Fruit fly (Drosophila melanogaster) whole organism, embryonic: ENCODE measurements around the gene Tlk.

Experiments used
- B-H1 ChIP-seq: fragments of 200-800 bp; sonication (Bioruptor generic); IDR thresholded peaks from 3 replicates; pipeline ENCODE4 v1.3.6; 2022; ENCODE audit warnings: missing biosample characterization, missing genetic modification characterization
- Bdp1 ChIP-seq: fragments of 200-800 bp; sonication (Bioruptor generic); optimal IDR thresholded peaks from 3 replicates; lab custom pipeline; 2016; ENCODE audit warnings: missing biosample characterization, missing genetic modification characterization
- CG11504 ChIP-seq: fragments of 200-800 bp; sonication (Bioruptor generic); optimal IDR thresholded peaks from 3 replicates; lab custom pipeline; 2019; ENCODE audit warnings: missing biosample characterization, mild to moderate bottlenecking, missing genetic modification characterization, moderate library complexity
- CG11695 ChIP-seq: fragments of 200-800 bp; sonication (Bioruptor generic); IDR thresholded peaks from 3 replicates; pipeline ENCODE4 v1.3.6; 2022; ENCODE audit warnings: missing biosample characterization, missing genetic modification characterization
- CG13123 ChIP-seq: fragments of 200-800 bp; sonication (Bioruptor generic); optimal IDR thresholded peaks from 2 replicates; lab custom pipeline; 2016; ENCODE audit warnings: missing biosample characterization, missing genetic modification characterization
- CG13424 ChIP-seq: fragments of 200-800 bp; sonication (Bioruptor generic); optimal IDR thresholded peaks from 2 replicates; lab custom pipeline; 2019; ENCODE audit warnings: missing biosample characterization, mild to moderate bottlenecking, missing genetic modification characterization, moderate library complexity
- CG15011 ChIP-seq: fragments of 200-800 bp; sonication (Bioruptor generic); optimal IDR thresholded peaks from 3 replicates; lab custom pipeline; 2018; ENCODE audit warnings: missing biosample characterization, mild to moderate bottlenecking, missing genetic modification characterization
- CG16779 ChIP-seq: fragments of 200-800 bp; sonication (Bioruptor generic); IDR thresholded peaks from 2 replicates; pipeline ENCODE4 v1.3.6; 2022; ENCODE audit warnings: missing biosample characterization, missing genetic modification characterization
- CG2875 ChIP-seq: fragments of 200-800 bp; sonication (Bioruptor generic); optimal IDR thresholded peaks from 2 replicates; lab custom pipeline; 2017; ENCODE audit warnings: missing biosample characterization, mild to moderate bottlenecking, missing genetic modification characterization, missing genetic modification reagents
- CG3065 ChIP-seq: fragments of 200-800 bp; sonication (Bioruptor generic); optimal IDR thresholded peaks from 2 replicates; lab custom pipeline; 2016; ENCODE audit warnings: missing biosample characterization, missing genetic modification characterization
- CG31388 ChIP-seq: fragments of 200-800 bp; sonication (Bioruptor generic); optimal IDR thresholded peaks from 2 replicates; lab custom pipeline; 2016; ENCODE audit warnings: missing biosample characterization, missing genetic modification characterization
- CG32532 ChIP-seq: fragments of 200-800 bp; sonication (Bioruptor generic); IDR thresholded peaks from 2 replicates; pipeline ENCODE4 v1.3.6; 2022; ENCODE audit warnings: missing biosample characterization, missing genetic modification characterization
- CG34224 ChIP-seq: fragments of 200-800 bp; sonication (Bioruptor generic); IDR thresholded peaks from 3 replicates; pipeline ENCODE4 v1.3.6; 2022; ENCODE audit warnings: missing biosample characterization, missing genetic modification characterization; ENCODE audit not compliant: partially characterized antibody
- CG34376 ChIP-seq: fragments of 200-800 bp; sonication (Bioruptor generic); optimal IDR thresholded peaks from 2 replicates; lab custom pipeline; 2018; ENCODE audit warnings: missing biosample characterization, mild to moderate bottlenecking, missing genetic modification characterization
- CG34422 ChIP-seq: fragments of 200-800 bp; sonication (Bioruptor generic); IDR thresholded peaks from 3 replicates; pipeline ENCODE4 v1.3.6; 2022; ENCODE audit warnings: missing biosample characterization, missing genetic modification characterization
- CG3838 ChIP-seq: fragments of 200-800 bp; sonication (Bioruptor generic); optimal IDR thresholded peaks from 3 replicates; lab custom pipeline; 2016; ENCODE audit warnings: missing biosample characterization, missing genetic modification characterization
- CG4707 ChIP-seq: fragments of 200-800 bp; sonication (Bioruptor generic); optimal IDR thresholded peaks from 2 replicates; lab custom pipeline; 2018; ENCODE audit warnings: missing biosample characterization, mild to moderate bottlenecking, missing genetic modification characterization, moderate library complexity
- CG5245 ChIP-seq: fragments of 200-800 bp; sonication (Bioruptor generic); optimal IDR thresholded peaks from 3 replicates; lab custom pipeline; 2016; ENCODE audit warnings: missing biosample characterization, missing genetic modification characterization
- CG6175 ChIP-seq: fragments of 200-800 bp; sonication (Bioruptor generic); IDR thresholded peaks from 3 replicates; pipeline ENCODE4 v1.3.6; 2022; ENCODE audit warnings: missing biosample characterization, missing genetic modification characterization
- CG6689 ChIP-seq: fragments of 200-800 bp; sonication (Bioruptor generic); IDR thresholded peaks from 2 replicates; pipeline ENCODE4 v1.3.6; 2022; ENCODE audit warnings: missing biosample characterization, missing genetic modification characterization
- CrebB ChIP-seq: fragments of 200-800 bp; sonication (Bioruptor generic); optimal IDR thresholded peaks from 3 replicates; lab custom pipeline; 2018; ENCODE audit warnings: missing biosample characterization, mild to moderate bottlenecking, missing genetic modification characterization
- D19B ChIP-seq: fragments of 200-800 bp; sonication (Bioruptor generic); optimal IDR thresholded peaks from 2 replicates; lab custom pipeline; 2017; ENCODE audit warnings: missing biosample characterization, mild to moderate bottlenecking, missing genetic modification characterization
- Dfd ChIP-seq, 2 experiments: fragments of >200 bp; optimal IDR thresholded peaks; 2 replicates each; lab custom pipeline; 2017; ENCODE audit warnings: missing biosample characterization in 2 of 2, missing genetic modification characterization in 2 of 2
- Dll ChIP-seq: fragments of 200-800 bp; sonication (Bioruptor generic); IDR thresholded peaks from 4 replicates; pipeline ENCODE4 v1.3.6; 2022; ENCODE audit warnings: missing biosample characterization, missing genetic modification characterization; ENCODE audit not compliant: partially characterized antibody
- Dref ChIP-seq: fragments of 200-800 bp; sonication (Bioruptor generic); IDR thresholded peaks from 2 replicates; pipeline ENCODE4 v1.3.6; 2022; ENCODE audit warnings: missing biosample characterization, missing genetic modification characterization
- Fer1 ChIP-seq: fragments of 200-800 bp; sonication (Bioruptor generic); optimal IDR thresholded peaks from 2 replicates; lab custom pipeline; 2017; ENCODE audit warnings: missing biosample characterization, mild to moderate bottlenecking, missing genetic modification characterization
- Gsc ChIP-seq: fragments of 200-800 bp; sonication (Bioruptor generic); IDR thresholded peaks from 2 replicates; pipeline ENCODE4 v1.3.6; 2022; ENCODE audit warnings: missing biosample characterization, missing genetic modification characterization
- HHEX ChIP-seq: fragments of 200-800 bp; sonication (Bioruptor generic); optimal IDR thresholded peaks from 3 replicates; lab custom pipeline; 2017; ENCODE audit warnings: missing biosample characterization, mild to moderate bottlenecking, missing genetic modification characterization, missing genetic modification reagents
- Hey ChIP-seq: fragments of 200-800 bp; sonication (Bioruptor generic); optimal IDR thresholded peaks from 3 replicates; lab custom pipeline; 2018; ENCODE audit warnings: missing biosample characterization, mild to moderate bottlenecking, missing genetic modification characterization
- HmgZ ChIP-seq: fragments of 200-800 bp; sonication (Bioruptor generic); optimal IDR thresholded peaks from 2 replicates; lab custom pipeline; 2018; ENCODE audit warnings: missing biosample characterization, mild to moderate bottlenecking, missing genetic modification characterization
- Hr3 ChIP-seq: fragments of 200-800 bp; sonication (Bioruptor generic); optimal IDR thresholded peaks from 3 replicates; lab custom pipeline; 2016; ENCODE audit warnings: missing biosample characterization, missing genetic modification characterization
- Hsf ChIP-seq: fragments of 200-800 bp; sonication (Bioruptor generic); optimal IDR thresholded peaks from 3 replicates; lab custom pipeline; 2016; ENCODE audit warnings: missing biosample characterization, missing genetic modification characterization
- Lpt ChIP-seq: fragments of >200 bp; optimal IDR thresholded peaks from 2 replicates; lab custom pipeline; 2018; ENCODE audit warnings: missing biosample characterization, missing genetic modification characterization
- Nf-YA ChIP-seq: fragments of 200-800 bp; sonication (Bioruptor generic); IDR thresholded peaks from 2 replicates; pipeline ENCODE4 v1.3.6; 2022; ENCODE audit warnings: missing biosample characterization, missing genetic modification characterization
- Rfx ChIP-seq: fragments of 200-800 bp; sonication (Bioruptor generic); IDR thresholded peaks from 2 replicates; pipeline ENCODE4 v1.3.6; 2022; ENCODE audit warnings: missing biosample characterization, missing genetic modification characterization
- Sin3A ChIP-seq: fragments of >200 bp; optimal IDR thresholded peaks from 2 replicates; lab custom pipeline; 2018
- Sox100B ChIP-seq: fragments of 200-800 bp; sonication (Bioruptor generic); optimal IDR thresholded peaks from 3 replicates; lab custom pipeline; 2018; ENCODE audit warnings: missing biosample characterization, mild to moderate bottlenecking, missing genetic modification characterization
- abd-A ChIP-seq: fragments of 200-800 bp; sonication (Bioruptor generic); optimal IDR thresholded peaks from 3 replicates; lab custom pipeline; 2019; ENCODE audit warnings: missing biosample characterization, mild to moderate bottlenecking, missing genetic modification characterization, moderate library complexity
- ase ChIP-seq: fragments of 200-800 bp; sonication (Bioruptor generic); IDR thresholded peaks from 3 replicates; pipeline ENCODE4 v1.3.6; 2022; ENCODE audit warnings: missing biosample characterization, missing genetic modification characterization
- chif ChIP-seq, 2 experiments: fragments of 200-800 bp; sonication (Bioruptor generic); optimal IDR thresholded peaks; 3 replicates each; lab custom pipeline; 2016; ENCODE audit warnings: missing biosample characterization in 2 of 2, missing genetic modification characterization in 2 of 2
- crol ChIP-seq: fragments of 200-800 bp; sonication (Bioruptor generic); IDR thresholded peaks from 2 replicates; pipeline ENCODE4 v1.3.6; 2022; ENCODE audit warnings: missing biosample characterization, missing genetic modification characterization
- disco-r ChIP-seq: fragments of 200-800 bp; sonication (Bioruptor generic); optimal IDR thresholded peaks from 2 replicates; lab custom pipeline; 2016; ENCODE audit warnings: missing biosample characterization, missing genetic modification characterization
- dmrt11E ChIP-seq: fragments of 200-800 bp; sonication (Bioruptor generic); optimal IDR thresholded peaks from 3 replicates; lab custom pipeline; 2018; ENCODE audit warnings: missing biosample characterization, mild to moderate bottlenecking, missing genetic modification characterization, moderate library complexity
- dmrt99B ChIP-seq: fragments of 200-800 bp; sonication (Bioruptor generic); optimal IDR thresholded peaks from 2 replicates; lab custom pipeline; 2018; ENCODE audit warnings: missing biosample characterization, mild to moderate bottlenecking, missing genetic modification characterization, moderate library complexity
- esg ChIP-seq: fragments of 200-800 bp; sonication (Bioruptor generic); conservative IDR thresholded peaks from 2 replicates; pipeline ENCODE4 v1.3.6; 2022; ENCODE audit warnings: missing biosample characterization, missing genetic modification characterization
- eyg ChIP-seq: fragments of 200-800 bp; sonication (Bioruptor generic); optimal IDR thresholded peaks from 3 replicates; lab custom pipeline; 2016; ENCODE audit warnings: missing biosample characterization, missing genetic modification characterization
- fu2 ChIP-seq: fragments of 200-800 bp; sonication (Bioruptor generic); optimal IDR thresholded peaks from 2 replicates; lab custom pipeline; 2016; ENCODE audit warnings: missing biosample characterization, missing genetic modification characterization
- gcm ChIP-seq: fragments of 200-800 bp; sonication (Bioruptor generic); optimal IDR thresholded peaks from 2 replicates; lab custom pipeline; 2019; ENCODE audit warnings: missing biosample characterization, mild to moderate bottlenecking, missing genetic modification characterization, moderate library complexity
- shn ChIP-seq: fragments of 200-800 bp; sonication (Bioruptor generic); optimal IDR thresholded peaks from 3 replicates; lab custom pipeline; 2016; ENCODE audit warnings: missing biosample characterization, missing genetic modification characterization
- sim ChIP-seq: fragments of 200-800 bp; sonication (Bioruptor generic); IDR thresholded peaks from 2 replicates; pipeline ENCODE4 v1.3.6; 2022; ENCODE audit warnings: missing biosample characterization, missing genetic modification characterization
- sna ChIP-seq: fragments of 200-800 bp; sonication (Bioruptor generic); IDR thresholded peaks from 2 replicates; pipeline ENCODE4 v1.3.6; 2022; ENCODE audit warnings: missing biosample characterization, missing genetic modification characterization; ENCODE audit not compliant: partially characterized antibody
- unpg ChIP-seq: fragments of 200-800 bp; sonication (Bioruptor generic); optimal IDR thresholded peaks from 3 replicates; lab custom pipeline; 2018; ENCODE audit warnings: missing biosample characterization, mild to moderate bottlenecking, missing genetic modification characterization, moderate library complexity
- wor ChIP-seq: fragments of 200-800 bp; sonication (Bioruptor generic); IDR thresholded peaks from 2 replicates; pipeline ENCODE4 v1.3.6; 2022; ENCODE audit warnings: missing biosample characterization, missing genetic modification characterization

Tlk gene

dm6 chrX:3704204-3704660 is 15.6 kb upstream of the Tlk start (continued):
- TF ChIP-seq eyg (GFP tag; lab: Kevin White, UChicago) = no peak
- no peak for TF ChIP-seq Rfx (GFP tag; lab: Robert Waterston, UW)
- no peak for TF ChIP-seq Lpt (GFP tag; lab: Kevin White, UChicago)
- TF ChIP-seq fu2 (GFP tag; lab: Kevin White, UChicago) = no peak
- TF ChIP-seq CG13424 (tag; lab: Kevin White, UChicago) = no peak
- no peak for TF ChIP-seq CG2875
- peak; percentile 20 for TF ChIP-seq gcm (GFP tag; lab: Kevin White, UChicago)
- peak; percentile 27 for TF ChIP-seq unpg (GFP tag; lab: Kevin White, UChicago)
- peak; percentile 93 for TF ChIP-seq Dll (GFP tag; lab: Robert Waterston, UW)
- TF ChIP-seq D19B (GFP tag; lab: Kevin White, UChicago) = no peak
- TF ChIP-seq CG16779 (GFP tag; lab: Robert Waterston, UW) = no peak
- no peak for TF ChIP-seq Fer1
- no peak for TF ChIP-seq CG11695 (GFP tag; lab: Robert Waterston, UW)
- TF ChIP-seq CG34422 (GFP tag; lab: Robert Waterston, UW) = no peak
- TF ChIP-seq HmgZ (tag; lab: Kevin White, UChicago) = no peak
- TF ChIP-seq chif (GFP tag; optimal IDR thresholded peaks at IDR 0.05; lab: Kevin White, UChicago) = no peak
- TF ChIP-seq ase = no peak
- TF ChIP-seq Bdp1 = no peak
- no peak for TF ChIP-seq dmrt99B (tag; lab: Kevin White, UChicago)
- TF ChIP-seq Hey = no peak
- TF ChIP-seq CG34376 = no peak
- peak; percentile 37 for TF ChIP-seq CrebB (tag; lab: Kevin White, UChicago)
- no peak for TF ChIP-seq CG3838
- TF ChIP-seq Nf-YA (GFP tag; lab: Robert Waterston, UW) = no peak
- no peak for TF ChIP-seq crol (GFP tag; lab: Robert Waterston, UW)
- no peak for TF ChIP-seq Dfd (GFP tag; optimal IDR thresholded peaks at IDR 0.05; lab: Kevin White, UChicago)
- TF ChIP-seq Hr3 (GFP tag; lab: Kevin White, UChicago) = no peak
- peak; percentile 77 for TF ChIP-seq sna (GFP tag; lab: Robert Waterston, UW)
- TF ChIP-seq B-H1 (GFP tag; lab: Robert Waterston, UW) = no peak
- TF ChIP-seq CG34224 (GFP tag; lab: Robert Waterston, UW) = peak; percentile 79
- no peak for TF ChIP-seq Sin3A (lab: Kevin White, UChicago)
- TF ChIP-seq CG15011 = no peak
- no peak for TF ChIP-seq CG13123 (GFP tag; lab: Kevin White, UChicago)
- no peak for TF ChIP-seq CG6689 (GFP tag; lab: Robert Waterston, UW)
- TF ChIP-seq CG3065 = no peak
- no peak for TF ChIP-seq Dref (GFP tag; lab: Robert Waterston, UW)
- no peak for TF ChIP-seq CG11504 (tag; lab: Kevin White, UChicago)
- no peak for TF ChIP-seq wor
- TF ChIP-seq CG5245 (GFP tag; lab: Kevin White, UChicago) = no peak
- TF ChIP-seq Hsf (GFP tag; lab: Kevin White, UChicago) = no peak
- TF ChIP-seq HHEX (GFP tag; lab: Kevin White, UChicago) = no peak
- no peak for TF ChIP-seq CG31388
- no peak for TF ChIP-seq dmrt11E (tag; lab: Kevin White, UChicago)
- no peak for TF ChIP-seq abd-A (tag; lab: Kevin White, UChicago)
- TF ChIP-seq CG6175 (GFP tag; lab: Robert Waterston, UW) = no peak
- TF ChIP-seq shn (GFP tag; lab: Kevin White, UChicago) = no peak
- peak; percentile 34 for TF ChIP-seq Sox100B (GFP tag; lab: Kevin White, UChicago)
- TF ChIP-seq esg (GFP tag; lab: Robert Waterston, UW) = no peak
- no peak for TF ChIP-seq Gsc
- TF ChIP-seq CG32532 (GFP tag; lab: Robert Waterston, UW) = no peak
- TF ChIP-seq sim (GFP tag; lab: Robert Waterston, UW) = no peak
- no peak for TF ChIP-seq disco-r
- TF ChIP-seq CG4707 (GFP tag; lab: Kevin White, UChicago) = peak; percentile 27
